Worm (Caenorhabditis elegans): ENCODE data around the gene srm-5.

Gene srm-5

ce11 chrV:14350498-14350897, 15.5 kb downstream of the srm-5 start (continued):
- TF ChIP-seq rcor-1 (GFP tag; IDR thresholded peaks at IDR 0.05) = no peak
- TF ChIP-seq athp-1 (tag; optimal IDR thresholded peaks at IDR 0.05) = no peak
- TF ChIP-seq ccch-3 (GFP tag; optimal IDR thresholded peaks at IDR 0.05) = no peak
- TF ChIP-seq D2030.7 (GFP tag; IDR thresholded peaks at IDR 0.05) = peak; percentile 13; the same call in 1 of the 2 replicates
- TF ChIP-seq lsy-27 (tag; optimal IDR thresholded peaks at IDR 0.05; ENCODE audit: borderline replicate concordance, insufficient read depth) = no peak
- no peak for TF ChIP-seq Y56A3A.18 (GFP tag; IDR thresholded peaks at IDR 0.05)
- TF ChIP-seq dox-1 (GFP tag; IDR thresholded peaks at IDR 0.05) = no peak

ce11 chrV:14350949-14351348, 15.9 kb downstream of the srm-5 start:
- TF ChIP-seq lin-35 (GFP tag; optimal IDR thresholded peaks at IDR 0.05) (peak in 1 of 3 experiments; percentile 69), sea-2 (GFP tag; IDR thresholded peaks at IDR 0.05) (no peak), lin-26 (GFP tag; IDR thresholded peaks at IDR 0.05) (peak; percentile 74), F55B11.4 (tag; optimal IDR thresholded peaks at IDR 0.05; ENCODE audit: borderline replicate concordance, insufficient read depth) (no peak), ceh-27 (GFP tag; optimal IDR thresholded peaks at IDR 0.05) (peak; percentile 87), dpl-1 (GFP tag; optimal IDR thresholded peaks at IDR 0.05) (peak; percentile 1), C06A6.2 (GFP tag; conservative IDR thresholded peaks at IDR 0.05) (peak; percentile 59; the same call in 1 of the 2 replicates), K12H6.12 (tag; optimal IDR thresholded peaks at IDR 0.05) (peak; percentile 67), F52B5.7 (tag; optimal IDR thresholded peaks at IDR 0.05) (peak; percentile 46), F10E7.11 (tag; optimal IDR thresholded peaks at IDR 0.05) (no peak), aptf-2 (GFP tag; conservative IDR thresholded peaks at IDR 0.05) (0 out of 2 replicates have a peak, but pooled peaks have one; percentile 16), egl-44 (GFP tag; IDR thresholded peaks at IDR 0.05) (peak; percentile 65), D2030.7 (GFP tag; IDR thresholded peaks at IDR 0.05) (no peak), Y53G8AR.9 (GFP tag; conservative IDR thresholded peaks at IDR 0.05) (peak; percentile 55), madf-3 (GFP tag; IDR thresholded peaks at IDR 0.05) (0 out of 2 replicates have a peak, but pooled peaks have one; percentile 18), hsf-1 (GFP tag; IDR thresholded peaks at IDR 0.05) (no peak), akir-1 (GFP tag; optimal IDR thresholded peaks at IDR 0.05) (peak; percentile 18), ztf-26 (tag; optimal IDR thresholded peaks at IDR 0.05) (peak; percentile 54), attf-5 (GFP tag; optimal IDR thresholded peaks at IDR 0.05) (peak; percentile 95), ztf-28 (GFP tag; IDR thresholded peaks at IDR 0.05) (0 out of 2 replicates have a peak, but pooled peaks have one; percentile 27), lin-54 (GFP tag; optimal IDR thresholded peaks at IDR 0.05) (peak; percentile 77), madf-10 (tag; optimal IDR thresholded peaks at IDR 0.05) (peak; percentile 98), nhr-27 (tag; optimal IDR thresholded peaks at IDR 0.05) (no peak), lin-40 (tag; optimal IDR thresholded peaks at IDR 0.05) (peak; percentile 77), efl-1 (GFP tag; optimal IDR thresholded peaks at IDR 0.05) (peak; percentile 44), hmg-1.2 (GFP tag; IDR thresholded peaks at IDR 0.05) (peak; percentile 60; the same call in 1 of the 2 replicates), ztf-18 (tag; optimal IDR thresholded peaks at IDR 0.05) (peak; percentile 86), F37B4.10 (GFP tag; IDR thresholded peaks at IDR 0.05) (no peak), chd-7 (tag; optimal IDR thresholded peaks at IDR 0.05) (peak; percentile 23), attf-6 (GFP tag; IDR thresholded peaks at IDR 0.05) (no peak), lir-1 (GFP tag; conservative IDR thresholded peaks at IDR 0.05) (0 out of 2 replicates have a peak, but pooled peaks have one; percentile 47), egrh-3 (GFP tag; IDR thresholded peaks at IDR 0.05) (peak; percentile 89), Y53F4B.3 (GFP tag; IDR thresholded peaks at IDR 0.05) (no peak), bed-2 (GFP tag; IDR thresholded peaks at IDR 0.05) (0 out of 2 replicates have a peak, but pooled peaks have one; percentile 17), ztf-25 (GFP tag; IDR thresholded peaks at IDR 0.05) (no peak), tbx-9 (tag; optimal IDR thresholded peaks at IDR 0.05; ENCODE audit: borderline replicate concordance) (no peak), rcor-1 (GFP tag; IDR thresholded peaks at IDR 0.05) (peak; percentile 51; the same call in 1 of the 2 replicates), ceh-100 (GFP tag; IDR thresholded peaks at IDR 0.05) (peak; percentile 70), B0336.3 (GFP tag; IDR thresholded peaks at IDR 0.05) (peak; percentile 71), T07F8.4 (tag; optimal IDR thresholded peaks at IDR 0.05) (no peak), ZK185.1 (tag; optimal IDR thresholded peaks at IDR 0.05; ENCODE audit: poor library complexity, severe bottlenecking) (peak; percentile 72)
